Worm (Caenorhabditis elegans): ENCODE results near the gene C06H5.6.
"Not testable (repeated sequence)": the region's sequence is repeated elsewhere in the genome, so short reads cannot be mapped to it uniquely, and the experiment has no call there.

The C06H5.6 gene

ce11 chrV:17894485-17894884 lies 5.7 kb upstream of the C06H5.6 start, which contains the start of gene C06H5.12:
Gene C06H5.12 (plus strand): TSS chrV:17894785.
- not testable (repeated sequence) for TF ChIP-seq let-607 (tag; optimal IDR thresholded peaks at IDR 0.05); akir-1 (GFP tag; optimal IDR thresholded peaks at IDR 0.05); snpc-3.4 (tag; optimal IDR thresholded peaks at IDR 0.05)

- not testable (repeated sequence) for TF ChIP-seq efl-1 (GFP tag; optimal IDR thresholded peaks at IDR 0.05); egrh-3 (GFP tag; IDR thresholded peaks at IDR 0.05); F57A8.1 (GFP tag; optimal IDR thresholded peaks at IDR 0.05)
These were observed 5.2 kb upstream of the C06H5.6 start, which contains the start of gene C06H5.11 for ce11 chrV:17893959-17894358. Gene C06H5.11 (minus strand): TSS chrV:17894059.

ce11 chrV:17891317-17891716 lies 2.5 kb upstream of the C06H5.6 start:
- no peak for TF ChIP-seq ztf-22 (GFP tag; optimal IDR thresholded peaks at IDR 0.05)
- TF ChIP-seq nhr-80 (tag; optimal IDR thresholded peaks at IDR 0.05): peak; percentile 50
- TF ChIP-seq ccch-3 (GFP tag; optimal IDR thresholded peaks at IDR 0.05): no peak
- no peak for TF ChIP-seq F23B12.7 (tag; optimal IDR thresholded peaks at IDR 0.05; ENCODE audit: insufficient read depth)
- TF ChIP-seq F37B4.10 (GFP tag; IDR thresholded peaks at IDR 0.05): no peak

ce11 chrV:17871049-17871448 lies 17.7 kb downstream of the C06H5.6 start, which contains the start of gene phf-14:
Gene phf-14 (plus strand): TSS chrV:17871393.
- TF ChIP-seq unc-130 (GFP tag; optimal IDR thresholded peaks at IDR 0.05) (no peak), nhr-120 (GFP tag; IDR thresholded peaks at IDR 0.05) (no peak), pbrm-1 (GFP tag; IDR thresholded peaks at IDR 0.05) (no peak), K11D2.4 (GFP tag; IDR thresholded peaks at IDR 0.05) (peak; percentile 32; the same call in 1 of the 2 replicates), zfh-2 (GFP tag; conservative IDR thresholded peaks at IDR 0.05) (no peak), F22D6.2 (tag; optimal IDR thresholded peaks at IDR 0.05) (no peak), rcor-1 (GFP tag; IDR thresholded peaks at IDR 0.05) (peak; percentile 59), unc-62 (GFP tag; optimal IDR thresholded peaks at IDR 0.05) (no peak), snpc-1.3 (tag; optimal IDR thresholded peaks at IDR 0.05; ENCODE audit: insufficient read depth) (peak; percentile 41), attf-6 (GFP tag; IDR thresholded peaks at IDR 0.05) (peak; percentile 40; the same call in 1 of the 2 replicates), lsl-1 (GFP tag; optimal IDR thresholded peaks at IDR 0.05) (peak; percentile 36), D2030.7 (GFP tag; IDR thresholded peaks at IDR 0.05) (peak; percentile 49), lin-54 (GFP tag; optimal IDR thresholded peaks at IDR 0.05) (peak; percentile 72), Y56A3A.18 (GFP tag; IDR thresholded peaks at IDR 0.05) (no peak), madf-6 (GFP tag; IDR thresholded peaks at IDR 0.05) (peak; percentile 76), B0336.3 (GFP tag; IDR thresholded peaks at IDR 0.05) (no peak), Y53G8AR.9 (GFP tag; conservative IDR thresholded peaks at IDR 0.05) (0 out of 2 replicates have a peak, but pooled peaks have one; percentile 33), snpc-4 (GFP tag; optimal IDR thresholded peaks at IDR 0.05) (no peak), snpc-4 (tag; optimal IDR thresholded peaks at IDR 0.05) (peak; percentile 18 to 50 (median 38)), bed-1 (GFP tag; IDR thresholded peaks at IDR 0.05) (no peak), hmg-1.2 (GFP tag; IDR thresholded peaks at IDR 0.05) (peak; percentile 96), attf-5 (GFP tag; optimal IDR thresholded peaks at IDR 0.05) (peak; percentile 47), mcd-1 (GFP tag; IDR thresholded peaks at IDR 0.05) (peak; percentile 96), ceh-91 (GFP tag; IDR thresholded peaks at IDR 0.05) (no peak), tbp1 (GFP tag; optimal IDR thresholded peaks at IDR 0.05) (peak; percentile 27), cebp-1 (GFP tag; IDR thresholded peaks at IDR 0.05) (no peak), cebp-1 (tag; optimal IDR thresholded peaks at IDR 0.05) (peak; percentile 27), efl-1 (GFP tag; optimal IDR thresholded peaks at IDR 0.05) (peak; percentile 16), hmg-20 (GFP tag; IDR thresholded peaks at IDR 0.05) (no peak), lin-35 (GFP tag; optimal IDR thresholded peaks at IDR 0.05) (peak in 1 of 3 experiments; percentile 24), snpc-3.4 (tag; optimal IDR thresholded peaks at IDR 0.05) (peak; percentile 31)

Measured in whole organism, young adult.